Worm (Caenorhabditis elegans) whole organism, L1 larva: ENCODE results near the gene ced-9.
A peak's percentile ranks its signal among the peaks of the same experiment; 100 is the strongest.

Experiments
- ces-1 ChIP-seq: fragments of 150-350 bp; optimal IDR thresholded peaks from 2 replicates; lab custom pipeline; 2014; ENCODE audit warnings: missing biosample characterization, missing genetic modification reagents, missing genetic modification characterization
- efl-1 ChIP-seq, 4 experiments: fragments of 150-350 bp; optimal IDR thresholded peaks in 3 of 4; peaks in 1 of 4; 1 replicate in 1 of 4; 2 replicates in 3 of 4; lab custom pipeline; 2014; ENCODE audit warnings: missing biosample characterization in 2 of 4, missing genetic modification characterization in 2 of 4, missing genetic modification reagents in 2 of 4
- egl-27 ChIP-seq, 2 experiments: fragments of 150-350 bp in 1 of 2; sonication (generic microtip); optimal IDR thresholded peaks; 3 replicates each; lab custom pipeline; 2017 to 2018; ENCODE audit warnings: missing biosample characterization in 2 of 2, missing genetic modification characterization in 2 of 2, missing genetic modification reagents in 2 of 2
- elt-3 ChIP-seq, 6 experiments: fragments of 150-350 bp in 1 of 6; sonication (generic microtip); optimal IDR thresholded peaks; 2 replicates each; lab custom pipeline; 2017 to 2018; ENCODE audit warnings: missing biosample characterization in 6 of 6, missing genetic modification characterization in 6 of 6, inconsistent platforms in 1 of 6
- lin-39 ChIP-seq: fragments of 150-350 bp; optimal IDR thresholded peaks from 2 replicates; lab custom pipeline; 2014; ENCODE audit warnings: missing biosample characterization, missing genetic modification reagents, missing genetic modification characterization
- mdl-1 ChIP-seq, 2 experiments: fragments of 150-350 bp; optimal IDR thresholded peaks; 2 replicates each; lab custom pipeline; 2014 to 2017; ENCODE audit warnings: missing biosample characterization in 2 of 2, missing genetic modification characterization in 2 of 2, inconsistent platforms in 1 of 2
- nhr-12 ChIP-seq: sonication (generic microtip); optimal IDR thresholded peaks from 2 replicates; lab custom pipeline; 2017; ENCODE audit warnings: missing biosample characterization, missing genetic modification characterization
- nhr-28 ChIP-seq: fragments of 150-350 bp; optimal IDR thresholded peaks from 2 replicates; lab custom pipeline; 2014; ENCODE audit warnings: missing biosample characterization, missing genetic modification characterization
- nhr-77 ChIP-seq: fragments of 150-350 bp; optimal IDR thresholded peaks from 2 replicates; lab custom pipeline; 2014; ENCODE audit warnings: missing biosample characterization, missing genetic modification characterization
- nhr-90 ChIP-seq: sonication (generic microtip); optimal IDR thresholded peaks from 2 replicates; lab custom pipeline; 2016; ENCODE audit warnings: mild to moderate bottlenecking, missing genetic modification characterization, missing compliant biosample characterization; ENCODE audit not compliant: poor library complexity
- pqm-1 ChIP-seq: sonication (generic microtip); optimal IDR thresholded peaks from 3 replicates; lab custom pipeline; 2017; ENCODE audit warnings: missing biosample characterization, missing genetic modification characterization
- unc-62 ChIP-seq: fragments of 150-350 bp; optimal IDR thresholded peaks from 2 replicates; lab custom pipeline; 2014; ENCODE audit warnings: missing biosample characterization, missing genetic modification reagents, missing genetic modification characterization
- ztf-11 ChIP-seq, 2 experiments: sonication (generic microtip); optimal IDR thresholded peaks; 2 replicates each; lab custom pipeline; 2016 to 2017; ENCODE audit warnings: missing genetic modification characterization in 2 of 2, missing biosample characterization in 1 of 2, missing compliant biosample characterization in 1 of 2

DNA sequence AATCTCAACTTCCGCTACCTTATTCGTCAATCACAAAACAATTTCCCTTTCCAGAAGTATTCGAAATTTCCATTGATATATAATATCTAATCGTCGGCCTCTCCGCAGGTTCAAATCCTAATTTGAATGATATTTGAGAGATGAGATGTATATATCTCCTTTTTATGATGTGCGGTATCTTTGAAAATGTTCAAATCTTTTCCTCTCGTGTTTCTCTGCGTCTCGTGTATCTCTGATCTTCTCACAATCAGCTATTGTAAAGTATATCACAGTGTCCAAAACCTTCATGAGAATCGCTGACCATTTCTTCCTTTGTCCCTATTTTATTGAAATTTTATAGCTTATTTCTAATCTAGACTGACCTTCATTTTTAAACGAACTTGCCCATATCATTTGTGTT is 45.2 kb upstream of the ced-9 start:
- TF ChIP-seq ztf-11 (tag; optimal IDR thresholded peaks at IDR 0.05; lab: Kevin White, UChicago) (no peak), elt-3 (tag; optimal IDR thresholded peaks at IDR 0.05; lab: Kevin White, UChicago) (peak in 4 of 6 experiments; percentile 11 to 59 (median 32)), nhr-90 (tag; lab: Kevin White, UChicago) (no peak), unc-62 (GFP tag; lab: Kevin White, UChicago) (no peak), nhr-77 (no peak), egl-27 (tag; optimal IDR thresholded peaks at IDR 0.05; lab: Kevin White, UChicago) (no peak), lin-39 (no peak), nhr-28 (no peak), mdl-1 (tag; optimal IDR thresholded peaks at IDR 0.05; lab: Kevin White, UChicago) (no peak), ces-1 (GFP tag; lab: Kevin White, UChicago) (no peak), efl-1 (optimal IDR thresholded peaks at IDR 0.05; lab: Kevin White, UChicago) (no peak), efl-1 (GFP tag; optimal IDR thresholded peaks at IDR 0.05 in 1 of 2; lab: Kevin White, UChicago) (no peak), pqm-1 (tag; lab: Kevin White, UChicago) (no peak), nhr-12 (tag; lab: Kevin White, UChicago) (no peak)
